Fruit fly (Drosophila melanogaster): Measurements from ENCODE around the gene GckIII.
A peak's percentile ranks its signal among the peaks of the same experiment; 100 is the strongest.

Gene GckIII

dm6 chr3R:17056183-17056904, 29.0 kb upstream of the GckIII start (continued):
- TF ChIP-seq gfzf (GFP tag; optimal IDR thresholded peaks at IDR 0.05) (no peak), CG6272 (GFP tag; IDR thresholded peaks at IDR 0.05) (no peak), CG7556 (GFP tag; optimal IDR thresholded peaks at IDR 0.05) (no peak), CG33557 (GFP tag; optimal IDR thresholded peaks at IDR 0.05) (no peak), CG32532 (GFP tag; IDR thresholded peaks at IDR 0.05) (peak; percentile 12; the same call in 1 of the 2 replicates), jing (GFP tag; optimal IDR thresholded peaks at IDR 0.05) (no peak), zfh1 (GFP tag; IDR thresholded peaks at IDR 0.05) (0 out of 3 replicates have a peak, but pooled peaks have one; percentile 52), dm (GFP tag; optimal IDR thresholded peaks at IDR 0.05) (peak; percentile 47), CG15011 (GFP tag; optimal IDR thresholded peaks at IDR 0.05) (no peak), tap (tag; optimal IDR thresholded peaks at IDR 0.05) (no peak), CG7928 (GFP tag; optimal IDR thresholded peaks at IDR 0.05) (no peak), chif (GFP tag; optimal IDR thresholded peaks at IDR 0.05) (no peak), CG1792 (GFP tag; optimal IDR thresholded peaks at IDR 0.05) (no peak), CG12071 (GFP tag; optimal IDR thresholded peaks at IDR 0.05) (no peak), Atf-2 (GFP tag; optimal IDR thresholded peaks at IDR 0.05) (no peak), CG9932 (GFP tag; IDR thresholded peaks at IDR 0.05) (peak; percentile 45; the same call in 1 of the 2 replicates), Max (GFP tag; optimal IDR thresholded peaks at IDR 0.05) (no peak), pfk (GFP tag; optimal IDR thresholded peaks at IDR 0.05) (peak; percentile 96), tll (GFP tag; optimal IDR thresholded peaks at IDR 0.05) (peak in 1 of 2 experiments; percentile 76), CG8290 (GFP tag; optimal IDR thresholded peaks at IDR 0.05) (no peak), CG8290 (tag; optimal IDR thresholded peaks at IDR 0.05) (peak in 1 of 2 experiments; percentile 36), sens-2 (GFP tag; IDR thresholded peaks at IDR 0.05) (no peak), CG14014 (GFP tag; IDR thresholded peaks at IDR 0.05) (no peak; the same call in 1 of the 2 replicates), lab (GFP tag; optimal IDR thresholded peaks at IDR 0.05) (peak; percentile 30), Ada2b (GFP tag; IDR thresholded peaks at IDR 0.05) (no peak), pros (GFP tag; optimal IDR thresholded peaks at IDR 0.05) (peak; percentile 86), CG9876 (GFP tag; optimal IDR thresholded peaks at IDR 0.05) (no peak), CG2712 (tag; optimal IDR thresholded peaks at IDR 0.05) (peak; percentile 9), dysf (GFP tag; IDR thresholded peaks at IDR 0.05) (no peak; the same call in 2 of the 3 replicates), CG8281 (tag; optimal IDR thresholded peaks at IDR 0.05) (peak; percentile 92), Ets65A (GFP tag) (peak; percentile 31), ab (GFP tag; optimal IDR thresholded peaks at IDR 0.05) (no peak), Myb (GFP tag; optimal IDR thresholded peaks at IDR 0.05) (no peak), ewg (GFP tag; optimal IDR thresholded peaks at IDR 0.05) (no peak), seq (GFP tag; IDR thresholded peaks at IDR 0.05) (no peak), lov (optimal IDR thresholded peaks at IDR 0.05) (no peak), lov (GFP tag; IDR thresholded peaks at IDR 0.05) (0 out of 3 replicates have a peak, but pooled peaks have one; percentile 59), schlank (tag; optimal IDR thresholded peaks at IDR 0.05) (no peak), nau (GFP tag; optimal IDR thresholded peaks at IDR 0.05) (peak; percentile 32), bigmax (GFP tag; optimal IDR thresholded peaks at IDR 0.05) (no peak), pan (optimal IDR thresholded peaks at IDR 0.05) (no peak), pan (GFP tag; optimal IDR thresholded peaks at IDR 0.05 in 1 of 2, IDR thresholded peaks at IDR 0.05 in 1 of 2) (peak in 1 of 2 experiments; percentile 6), ftz-f1 (GFP tag; optimal IDR thresholded peaks at IDR 0.05) (peak; percentile 86), knrl (GFP tag; IDR thresholded peaks at IDR 0.05; ENCODE audit: partially characterized antibody) (no peak), chinmo (GFP tag; IDR thresholded peaks at IDR 0.05; ENCODE audit: partially characterized antibody) (peak; percentile 95), her (GFP tag; optimal IDR thresholded peaks at IDR 0.05) (no peak), CG15479 (GFP tag; optimal IDR thresholded peaks at IDR 0.05) (peak; percentile 45), grn (GFP tag; optimal IDR thresholded peaks at IDR 0.05) (no peak), Eip74EF (GFP tag; optimal IDR thresholded peaks at IDR 0.05) (peak in 1 of 2 experiments; percentile 46), CG10209 (GFP tag; optimal IDR thresholded peaks at IDR 0.05) (peak; percentile 95)
